Worm (Caenorhabditis elegans) whole organism, L1 larva: ENCODE data around the gene tes-1.

ENCODE experiments used
- C34B4.2 ChIP-seq: sonication (generic microtip); optimal IDR thresholded peaks from 2 replicates; lab custom pipeline; 2017; ENCODE audit warnings: mild to moderate bottlenecking, missing genetic modification characterization, missing compliant biosample characterization
- F16B12.6 ChIP-seq: fragments of 150-350 bp; optimal IDR thresholded peaks from 2 replicates; lab custom pipeline; 2014; ENCODE audit warnings: missing biosample characterization, missing genetic modification characterization
- Y116A8C.19 ChIP-seq: sonication (generic microtip); optimal IDR thresholded peaks from 2 replicates; lab custom pipeline; 2016; ENCODE audit warnings: missing compliant biosample characterization, missing genetic modification characterization, borderline replicate concordance
- aly-2 ChIP-seq: fragments of 150-350 bp; optimal IDR thresholded peaks from 2 replicates; lab custom pipeline; 2014; ENCODE audit warnings: missing biosample characterization, missing genetic modification characterization
- blmp-1 ChIP-seq: fragments of 150-350 bp; optimal IDR thresholded peaks from 2 replicates; lab custom pipeline; 2014; ENCODE audit warnings: missing biosample characterization, missing genetic modification characterization
- ceh-63 ChIP-seq: fragments of 200-800 bp; sonication (Bioruptor generic); optimal IDR thresholded peaks from 2 replicates; lab custom pipeline; 2018; ENCODE audit warnings: mild to moderate bottlenecking, missing genetic modification characterization, missing compliant biosample characterization
- ceh-8 ChIP-seq: fragments of 200-800 bp; sonication (Bioruptor generic); optimal IDR thresholded peaks from 2 replicates; lab custom pipeline; 2018; ENCODE audit warnings: mild to moderate bottlenecking, missing genetic modification characterization, moderate library complexity, missing compliant biosample characterization
- ceh-88 ChIP-seq: fragments of 200-800 bp; sonication (Bioruptor generic); IDR thresholded peaks from 2 replicates; pipeline ENCODE4 v1.3.6; 2022; ENCODE audit warnings: missing genetic modification characterization, missing compliant biosample characterization
- ces-1 ChIP-seq: fragments of 150-350 bp; optimal IDR thresholded peaks from 2 replicates; lab custom pipeline; 2014; ENCODE audit warnings: missing biosample characterization, missing genetic modification reagents, missing genetic modification characterization
- efl-1 ChIP-seq, 4 experiments: fragments of 150-350 bp; optimal IDR thresholded peaks in 3 of 4; peaks in 1 of 4; 1 replicate in 1 of 4; 2 replicates in 3 of 4; lab custom pipeline; 2014; ENCODE audit warnings: missing biosample characterization in 2 of 4, missing genetic modification characterization in 2 of 4, missing genetic modification reagents in 2 of 4
- egl-27 ChIP-seq, 2 experiments: fragments of 150-350 bp in 1 of 2; sonication (generic microtip); optimal IDR thresholded peaks; 3 replicates each; lab custom pipeline; 2017 to 2018; ENCODE audit warnings: missing biosample characterization in 2 of 2, missing genetic modification characterization in 2 of 2, missing genetic modification reagents in 2 of 2
- elt-2 ChIP-seq: sonication (generic microtip); optimal IDR thresholded peaks from 2 replicates; lab custom pipeline; 2016; ENCODE audit warnings: missing genetic modification characterization, mild to moderate bottlenecking, inconsistent platforms, missing compliant biosample characterization, missing genetic modification reagents
- ets-5 ChIP-seq: fragments of 200-800 bp; sonication (Bioruptor generic); IDR thresholded peaks from 2 replicates; pipeline ENCODE4 v1.3.6; 2022; ENCODE audit warnings: missing genetic modification characterization, missing compliant biosample characterization
- fkh-10 ChIP-seq: sonication (generic microtip); optimal IDR thresholded peaks from 2 replicates; lab custom pipeline; 2017; ENCODE audit warnings: missing biosample characterization, missing genetic modification reagents, missing genetic modification characterization
- fkh-8 ChIP-seq: sonication (generic microtip); optimal IDR thresholded peaks from 2 replicates; lab custom pipeline; 2016; ENCODE audit warnings: mild to moderate bottlenecking, missing genetic modification characterization, missing compliant biosample characterization
- hlh-17 ChIP-seq: fragments of 200-800 bp; sonication (Bioruptor generic); optimal IDR thresholded peaks from 2 replicates; lab custom pipeline; 2018; ENCODE audit warnings: missing genetic modification characterization, mild to moderate bottlenecking, missing compliant biosample characterization, moderate library complexity, borderline replicate concordance
- isw-1 ChIP-seq: fragments of 200-800 bp; sonication (Bioruptor generic); IDR thresholded peaks from 2 replicates; pipeline ENCODE4 v1.3.6; 2022; ENCODE audit warnings: missing genetic modification characterization, missing compliant biosample characterization
- jun-1 ChIP-seq: fragments of 150-350 bp; optimal IDR thresholded peaks from 2 replicates; lab custom pipeline; 2014; ENCODE audit warnings: missing biosample characterization, missing genetic modification reagents, missing genetic modification characterization
- lin-35 ChIP-seq, 2 experiments: fragments of 150-350 bp; optimal IDR thresholded peaks; 2 replicates each; lab custom pipeline; 2014; ENCODE audit warnings: missing biosample characterization in 2 of 2, missing genetic modification characterization in 2 of 2, missing genetic modification reagents in 2 of 2
- mab-9 ChIP-seq: fragments of 200-800 bp; sonication (Bioruptor generic); IDR thresholded peaks from 2 replicates; pipeline ENCODE4 v1.3.6; 2022; ENCODE audit warnings: missing genetic modification reagents, missing genetic modification characterization, missing compliant biosample characterization
- mdl-1 ChIP-seq, 2 experiments: fragments of 150-350 bp; optimal IDR thresholded peaks; 2 replicates each; lab custom pipeline; 2014 to 2017; ENCODE audit warnings: missing biosample characterization in 2 of 2, missing genetic modification characterization in 2 of 2, inconsistent platforms in 1 of 2
- mef-2 ChIP-seq: fragments of 150-350 bp; optimal IDR thresholded peaks from 2 replicates; lab custom pipeline; 2014; ENCODE audit warnings: missing biosample characterization, missing genetic modification characterization
- nhr-11 ChIP-seq: fragments of 150-350 bp; optimal IDR thresholded peaks from 2 replicates; lab custom pipeline; 2014; ENCODE audit warnings: missing biosample characterization, missing genetic modification characterization
- nhr-12 ChIP-seq: sonication (generic microtip); optimal IDR thresholded peaks from 2 replicates; lab custom pipeline; 2017; ENCODE audit warnings: missing biosample characterization, missing genetic modification characterization
- nhr-237 ChIP-seq: fragments of 150-350 bp; optimal IDR thresholded peaks from 2 replicates; lab custom pipeline; 2014; ENCODE audit warnings: missing biosample characterization, missing genetic modification characterization
- nhr-28 ChIP-seq: fragments of 150-350 bp; optimal IDR thresholded peaks from 2 replicates; lab custom pipeline; 2014; ENCODE audit warnings: missing biosample characterization, missing genetic modification characterization
- nhr-76 ChIP-seq: sonication (generic microtip); optimal IDR thresholded peaks from 2 replicates; lab custom pipeline; 2017; ENCODE audit warnings: missing biosample characterization, missing genetic modification characterization
- nhr-90 ChIP-seq: sonication (generic microtip); optimal IDR thresholded peaks from 2 replicates; lab custom pipeline; 2016; ENCODE audit warnings: mild to moderate bottlenecking, missing genetic modification characterization, missing compliant biosample characterization; ENCODE audit not compliant: poor library complexity
- sptf-1 ChIP-seq: fragments of 150-350 bp; optimal IDR thresholded peaks from 2 replicates; lab custom pipeline; 2014; ENCODE audit warnings: missing biosample characterization, missing genetic modification characterization
- sup-37 ChIP-seq: fragments of 200-800 bp; sonication (Bioruptor generic); optimal IDR thresholded peaks from 2 replicates; lab custom pipeline; 2018; ENCODE audit warnings: mild to moderate bottlenecking, missing genetic modification characterization, missing compliant biosample characterization
- swsn-7 ChIP-seq: sonication (generic microtip); optimal IDR thresholded peaks from 2 replicates; lab custom pipeline; 2016; ENCODE audit warnings: missing genetic modification characterization, missing compliant biosample characterization
- unc-30 ChIP-seq: sonication (generic microtip); optimal IDR thresholded peaks from 2 replicates; lab custom pipeline; 2017; ENCODE audit warnings: missing biosample characterization, missing genetic modification characterization
- unc-86 ChIP-seq: sonication (generic microtip); optimal IDR thresholded peaks from 2 replicates; lab custom pipeline; 2016; ENCODE audit warnings: missing genetic modification characterization, missing compliant biosample characterization
- vab-15 ChIP-seq: sonication (generic microtip); optimal IDR thresholded peaks from 2 replicates; lab custom pipeline; 2017; ENCODE audit warnings: missing genotype, mild to moderate bottlenecking, missing genetic modification characterization, missing compliant biosample characterization
- xbp-1 ChIP-seq: sonication (generic microtip); optimal IDR thresholded peaks from 2 replicates; lab custom pipeline; 2016; ENCODE audit warnings: missing genetic modification characterization, missing compliant biosample characterization

The tes-1 gene

DNA sequence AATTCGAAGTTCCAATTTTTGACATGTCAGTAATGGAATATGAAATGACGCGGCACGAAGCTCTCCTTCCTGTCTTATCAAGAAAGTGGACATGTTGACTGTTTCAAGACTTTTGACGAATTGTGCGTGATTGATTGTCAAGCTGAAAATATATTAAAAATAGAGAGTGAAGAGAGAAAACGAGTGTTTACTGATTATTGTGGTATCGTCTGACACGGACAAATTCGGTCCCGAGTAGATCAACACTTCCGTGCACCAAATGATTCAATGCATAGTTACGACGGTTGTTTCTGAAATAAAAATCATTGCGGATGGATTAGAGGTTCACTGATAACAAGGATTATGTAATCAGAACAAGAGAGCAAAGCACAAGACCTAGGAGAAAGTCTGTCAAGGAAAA lies 15.9 kb upstream of the tes-1 start:
- TF ChIP-seq mef-2 = no peak
- TF ChIP-seq egl-27 (tag; optimal IDR thresholded peaks at IDR 0.05; lab: Kevin White, UChicago) = no peak
- no peak for TF ChIP-seq ces-1 (GFP tag; lab: Kevin White, UChicago)
- no peak for TF ChIP-seq Y116A8C.19 (tag; lab: Kevin White, UChicago)
- TF ChIP-seq swsn-7 = no peak
- TF ChIP-seq hlh-17 (GFP tag; lab: Kevin White, UChicago) = no peak
- TF ChIP-seq efl-1 (optimal IDR thresholded peaks at IDR 0.05; lab: Kevin White, UChicago) = no peak
- TF ChIP-seq efl-1 (GFP tag; optimal IDR thresholded peaks at IDR 0.05 in 1 of 2; lab: Kevin White, UChicago) = peak in 1 of 2 experiments; percentile 33
- no peak for TF ChIP-seq xbp-1 (tag; lab: Kevin White, UChicago)
- peak; percentile 46 for TF ChIP-seq elt-2 (tag; lab: Kevin White, UChicago)
- TF ChIP-seq jun-1 (tag; lab: Kevin White, UChicago) = peak; percentile 55
- TF ChIP-seq, all 84 proteins: peak for 3

DNA sequence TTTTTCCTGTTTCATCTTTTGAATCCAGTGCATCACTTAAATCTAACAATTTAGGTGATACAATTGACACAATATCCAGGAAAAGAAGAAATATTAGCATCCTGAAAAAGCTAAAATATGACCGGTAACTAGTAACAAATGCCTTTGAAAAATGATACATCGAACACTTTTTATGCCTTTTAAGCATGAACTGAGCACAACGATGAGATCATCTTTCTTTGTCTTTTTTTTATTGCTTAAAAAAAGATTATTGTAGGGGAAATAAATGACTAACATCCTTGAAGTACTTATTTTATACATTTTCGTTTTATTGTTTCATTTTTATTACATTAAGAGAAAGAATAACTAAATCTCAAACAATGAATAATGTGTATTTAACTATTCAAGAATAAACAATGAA lies 14.6 kb upstream of the tes-1 start, which contains the start of gene F13B6.3:
Gene F13B6.3, minus strand, starts transcription at position 101 of the 400 bp plus-strand sequence.
- TF ChIP-seq vab-15 (tag; lab: Kevin White, UChicago) = no peak

DNA sequence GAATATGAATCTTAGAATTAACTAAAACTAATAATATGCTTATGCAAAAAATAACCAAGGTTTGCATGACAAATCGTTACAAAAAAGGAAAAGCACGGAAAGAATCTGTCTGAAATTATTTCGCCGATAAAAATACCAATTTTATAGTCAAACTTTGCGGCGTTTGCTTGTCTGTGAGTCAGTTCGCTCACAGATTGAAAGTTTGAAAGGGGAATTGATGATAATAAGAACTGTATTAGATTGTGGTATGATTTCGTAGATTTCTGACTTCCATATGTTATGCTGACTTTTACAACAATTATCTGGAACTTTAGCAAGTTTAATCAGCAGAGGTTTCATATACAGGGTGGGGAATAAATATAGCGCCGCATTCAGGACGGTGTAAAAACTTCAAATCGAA lies 9.0 kb upstream of the tes-1 start, which contains the start of gene F13B6.2:
Gene F13B6.2, minus strand, starts transcription at position 101 of the 400 bp plus-strand sequence.
- TF ChIP-seq isw-1 (GFP tag; lab: Robert Waterston, UW) (no peak), unc-30 (tag; lab: Kevin White, UChicago) (no peak), nhr-28 (tag; lab: Kevin White, UChicago) (no peak), ceh-88 (GFP tag; lab: Robert Waterston, UW) (no peak), mdl-1 (tag; optimal IDR thresholded peaks at IDR 0.05; lab: Kevin White, UChicago) (no peak), unc-86 (tag; lab: Kevin White, UChicago) (no peak), F16B12.6 (no peak), sptf-1 (tag; lab: Kevin White, UChicago) (no peak), nhr-90 (no peak), nhr-76 (no peak), C34B4.2 (tag; lab: Kevin White, UChicago) (no peak), ceh-63 (GFP tag; lab: Kevin White, UChicago) (no peak), aly-2 (no peak), nhr-11 (tag; lab: Kevin White, UChicago) (no peak), nhr-237 (tag; lab: Kevin White, UChicago) (no peak), mab-9 (GFP tag; lab: Robert Waterston, UW) (no peak), fkh-8 (tag; lab: Kevin White, UChicago) (no peak)

DNA sequence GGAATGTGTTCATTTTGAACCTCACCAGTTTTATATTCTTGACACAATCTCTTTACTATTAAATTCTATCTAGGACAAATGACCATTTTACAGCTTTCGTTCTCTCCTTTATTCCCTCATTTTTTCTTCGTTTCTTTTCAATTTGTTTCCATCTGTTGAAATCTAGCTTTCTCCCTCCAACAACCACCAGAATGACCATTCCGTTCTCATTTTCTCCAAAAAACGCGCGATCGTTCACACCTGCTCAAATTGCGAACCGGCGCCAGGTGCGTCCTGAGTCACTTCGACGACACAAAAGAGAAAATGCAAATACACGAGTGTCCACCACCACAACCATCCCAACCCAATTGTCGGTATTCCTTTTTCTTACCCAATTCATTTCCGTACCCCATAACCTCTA lies 5.0 kb upstream of the tes-1 start, which contains the start of gene F13B6.1:
Gene F13B6.1, plus strand, starts transcription at position 301 of the 400 bp plus-strand sequence.
- TF ChIP-seq sptf-1 (tag; lab: Kevin White, UChicago) = no peak
- TF ChIP-seq hlh-17 (GFP tag; lab: Kevin White, UChicago) = no peak
- TF ChIP-seq ceh-8 (GFP tag; lab: Kevin White, UChicago) = no peak
- no peak for TF ChIP-seq mab-9 (GFP tag; lab: Robert Waterston, UW)
- TF ChIP-seq fkh-10 (GFP tag; lab: Kevin White, UChicago) = no peak
- no peak for TF ChIP-seq ets-5 (GFP tag; lab: Robert Waterston, UW)
- TF ChIP-seq nhr-12 (tag; lab: Kevin White, UChicago) = no peak
- TF ChIP-seq lin-35 (GFP tag; optimal IDR thresholded peaks at IDR 0.05; lab: Kevin White, UChicago) = no peak
- no peak for TF ChIP-seq fkh-8 (tag; lab: Kevin White, UChicago)
- TF ChIP-seq mef-2 = no peak

DNA sequence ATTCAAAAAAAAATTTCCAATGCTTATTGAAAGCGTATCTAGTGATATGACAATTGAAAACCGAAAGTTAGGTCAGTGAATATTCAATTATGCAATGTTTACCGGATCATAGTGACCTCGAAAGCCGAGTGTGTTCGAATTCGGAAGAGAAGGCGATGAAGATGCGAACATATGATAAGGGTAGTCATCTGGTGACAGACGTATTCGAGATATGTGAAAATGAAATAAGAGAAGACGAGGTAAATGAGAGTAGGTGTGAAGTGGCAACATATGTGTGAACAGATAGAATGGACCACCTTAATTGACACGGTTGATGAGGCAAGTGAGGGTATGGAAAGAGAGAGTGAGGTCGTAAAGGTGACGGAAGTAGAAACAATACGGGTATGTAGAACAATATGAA lies 3.6 kb upstream of the tes-1 start:
- no peak for TF ChIP-seq sup-37 (GFP tag; lab: Kevin White, UChicago)
- TF ChIP-seq sptf-1 (tag; lab: Kevin White, UChicago) = no peak
- no peak for TF ChIP-seq swsn-7
- no peak for TF ChIP-seq nhr-11 (tag; lab: Kevin White, UChicago)
- no peak for TF ChIP-seq nhr-28 (tag; lab: Kevin White, UChicago)
- peak; percentile 60 for TF ChIP-seq blmp-1 (tag; lab: Kevin White, UChicago)
